Fruit fly (Drosophila melanogaster): Measurements from ENCODE around the gene Pex19.

The Pex19 gene

DNA sequence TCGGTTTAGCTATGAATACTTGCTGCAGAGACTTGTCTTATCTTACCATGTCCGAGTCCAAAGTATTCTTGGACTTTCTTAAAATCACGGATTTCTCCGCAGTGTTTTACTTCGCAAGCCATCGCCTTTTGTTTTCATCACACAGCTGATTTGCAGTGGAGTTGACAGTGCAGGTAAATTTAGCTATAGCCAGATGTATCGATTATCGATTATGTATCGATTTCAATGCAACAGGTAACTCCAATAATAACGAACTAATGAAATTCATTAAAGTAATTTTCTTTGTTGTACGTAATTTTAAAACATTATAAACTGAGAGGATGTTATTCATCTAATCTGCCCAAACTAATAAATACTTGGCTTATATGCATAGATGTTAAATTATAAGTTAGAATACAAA lies 28.6 kb upstream of the Pex19 start, which contains the start of gene Rab3-GAP (continued):
- TF ChIP-seq fu2 (GFP tag; optimal IDR thresholded peaks at IDR 0.05) (no peak), shn (GFP tag; optimal IDR thresholded peaks at IDR 0.05) (no peak), CG7745 (tag; optimal IDR thresholded peaks at IDR 0.05) (no peak), CG15269 (tag; optimal IDR thresholded peaks at IDR 0.05) (no peak), CG11398 (GFP tag; optimal IDR thresholded peaks at IDR 0.05) (no peak), CG18764 (GFP tag; optimal IDR thresholded peaks at IDR 0.05) (peak; percentile 8), CG32532 (GFP tag; IDR thresholded peaks at IDR 0.05) (no peak), MBD-R2 (GFP tag; IDR thresholded peaks at IDR 0.05) (peak; percentile 82), luna (GFP tag; optimal IDR thresholded peaks at IDR 0.05) (no peak), dati (GFP tag; IDR thresholded peaks at IDR 0.05) (no peak), sens-2 (GFP tag; IDR thresholded peaks at IDR 0.05) (no peak), CG10274 (GFP tag; optimal IDR thresholded peaks at IDR 0.05) (no peak), amos (GFP tag; IDR thresholded peaks at IDR 0.05; ENCODE audit: partially characterized antibody) (peak; percentile 37; the same call in 1 of the 2 replicates), CG8388 (GFP tag; optimal IDR thresholded peaks at IDR 0.05) (peak; percentile 15), CG9932 (GFP tag; IDR thresholded peaks at IDR 0.05) (0 out of 2 replicates have a peak, but pooled peaks have one; percentile 10), Mes4 (GFP tag; optimal IDR thresholded peaks at IDR 0.05) (no peak), CG2678 (tag; optimal IDR thresholded peaks at IDR 0.05) (no peak), gro (GFP tag; optimal IDR thresholded peaks at IDR 0.05) (no peak), CG17328 (GFP tag; IDR thresholded peaks at IDR 0.05) (no peak), CG9817 (tag; optimal IDR thresholded peaks at IDR 0.05) (no peak), so (GFP tag; IDR thresholded peaks at IDR 0.05) (no peak), CG33557 (GFP tag; optimal IDR thresholded peaks at IDR 0.05) (no peak), exex (tag; optimal IDR thresholded peaks at IDR 0.05) (no peak), ham (GFP tag; IDR thresholded peaks at IDR 0.05) (no peak), CG4707 (GFP tag; optimal IDR thresholded peaks at IDR 0.05) (no peak), CTCF (GFP tag; optimal IDR thresholded peaks at IDR 0.05) (no peak), Opbp (GFP tag; IDR thresholded peaks at IDR 0.05; ENCODE audit: partially characterized antibody) (no peak), chif (GFP tag; optimal IDR thresholded peaks at IDR 0.05) (peak in 1 of 2 experiments; percentile 16), fd102C (GFP tag; optimal IDR thresholded peaks at IDR 0.05) (no peak), CG12299 (tag; optimal IDR thresholded peaks at IDR 0.05) (no peak), CG3065 (GFP tag; optimal IDR thresholded peaks at IDR 0.05) (no peak), Bteb2 (GFP tag; optimal IDR thresholded peaks at IDR 0.05) (peak; percentile 27), CG13775 (GFP tag; optimal IDR thresholded peaks at IDR 0.05) (no peak), CG8359 (GFP tag; optimal IDR thresholded peaks at IDR 0.05; ENCODE audit: borderline replicate concordance) (no peak), CG2116 (GFP tag; optimal IDR thresholded peaks at IDR 0.05) (peak; percentile 85), CG1647 (GFP tag; optimal IDR thresholded peaks at IDR 0.05) (no peak), Med (GFP tag) (peak; percentile 78), CG12155 (GFP tag; optimal IDR thresholded peaks at IDR 0.05) (peak; percentile 22), CG1792 (GFP tag; optimal IDR thresholded peaks at IDR 0.05) (no peak), E2f1 (GFP tag; IDR thresholded peaks at IDR 0.05) (no peak), CG2202 (tag; optimal IDR thresholded peaks at IDR 0.05) (no peak), hkb (optimal IDR thresholded peaks at IDR 0.05) (no peak), hkb (GFP tag; IDR thresholded peaks at IDR 0.05) (peak; percentile 57), Fer1 (GFP tag; optimal IDR thresholded peaks at IDR 0.05) (peak; percentile 60), inv (GFP tag; IDR thresholded peaks at IDR 0.05; ENCODE audit: partially characterized antibody) (no peak), Asciz (GFP tag; optimal IDR thresholded peaks at IDR 0.05) (peak; percentile 36), CG6254 (GFP tag; optimal IDR thresholded peaks at IDR 0.05) (no peak), Dad (GFP tag; optimal IDR thresholded peaks at IDR 0.05) (no peak), CG34376 (GFP tag; optimal IDR thresholded peaks at IDR 0.05) (no peak), tup (GFP tag; optimal IDR thresholded peaks at IDR 0.05) (no peak), CG10543 (GFP tag; optimal IDR thresholded peaks at IDR 0.05) (no peak), Ets97D (GFP tag; optimal IDR thresholded peaks at IDR 0.05) (peak; percentile 11)

All from whole organism, embryonic.